Fruit fly (Drosophila melanogaster) whole organism, embryonic: ENCODE results near the gene Ror.

ENCODE experiments used
- CG13296 ChIP-seq: fragments of 200-800 bp; sonication (Bioruptor generic); optimal IDR thresholded peaks from 3 replicates; lab custom pipeline; 2018; ENCODE audit warnings: missing biosample characterization, mild to moderate bottlenecking, missing genetic modification characterization
- MBD-R2 ChIP-seq: fragments of 200-800 bp; sonication (Bioruptor generic); IDR thresholded peaks from 2 replicates; pipeline ENCODE4 v1.3.6; 2022; ENCODE audit warnings: missing biosample characterization, missing genetic modification characterization
- hth ChIP-seq: fragments of >200 bp; optimal IDR thresholded peaks from 2 replicates; lab custom pipeline; 2017; ENCODE audit warnings: inconsistent platforms

DNA sequence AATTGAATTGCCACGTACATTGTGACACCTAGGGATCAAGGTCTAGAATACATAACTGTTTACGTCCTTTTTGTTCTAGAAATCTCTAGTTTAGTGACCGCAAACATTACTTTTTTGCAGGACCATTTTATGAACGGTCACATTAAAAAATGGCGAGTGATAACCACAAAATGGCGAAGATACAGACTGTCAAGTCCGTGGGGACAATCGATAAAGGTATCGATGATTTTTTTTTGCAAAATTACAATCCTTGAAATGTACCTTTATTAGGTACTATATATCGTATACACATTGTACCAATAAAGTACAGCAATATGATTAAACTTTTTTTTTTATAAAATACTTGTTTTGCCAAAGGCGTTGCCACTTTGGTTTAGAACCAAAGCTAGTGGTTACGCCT, 21.2 kb upstream of the Ror start:
- TF ChIP-seq hth (lab: Kevin White, UChicago) (no peak), CG13296 (GFP tag; lab: Kevin White, UChicago) (no peak), MBD-R2 (GFP tag; lab: Robert Waterston, UW) (no peak)
